Worm (Caenorhabditis elegans): ENCODE results near the gene W10G11.2.

The W10G11.2 gene

ce11 chrII:3518961-3519544 lies 42.4 kb downstream of the W10G11.2 start, which contains the start of gene clec-126 (continued):
- TF ChIP-seq F33H1.4 (GFP tag; IDR thresholded peaks at IDR 0.05) (peak; percentile 42), aptf-2 (GFP tag; conservative IDR thresholded peaks at IDR 0.05) (no peak), attf-6 (GFP tag; IDR thresholded peaks at IDR 0.05) (no peak), dpl-1 (GFP tag; optimal IDR thresholded peaks at IDR 0.05) (peak; percentile 31), madf-3 (GFP tag; IDR thresholded peaks at IDR 0.05) (peak; percentile 16; the same call in 1 of the 2 replicates), ztf-28 (GFP tag; IDR thresholded peaks at IDR 0.05) (0 out of 2 replicates have a peak, but pooled peaks have one; percentile 57), ceh-58 (GFP tag; IDR thresholded peaks at IDR 0.05) (no peak), athp-1 (tag; optimal IDR thresholded peaks at IDR 0.05) (peak; percentile 87), let-526 (GFP tag; IDR thresholded peaks at IDR 0.05) (no peak), sea-2 (GFP tag; IDR thresholded peaks at IDR 0.05) (no peak), hmg-20 (GFP tag; IDR thresholded peaks at IDR 0.05) (0 out of 2 replicates have a peak, but pooled peaks have one; percentile 47), hrde-1 (tag; optimal IDR thresholded peaks at IDR 0.05; ENCODE audit: borderline replicate concordance) (peak; percentile 56), nhr-80 (tag; optimal IDR thresholded peaks at IDR 0.05) (peak; percentile 69), mcd-1 (GFP tag; IDR thresholded peaks at IDR 0.05) (peak; percentile 84), lin-35 (GFP tag; optimal IDR thresholded peaks at IDR 0.05) (peak in 1 of 3 experiments; percentile 58), lsy-27 (tag; optimal IDR thresholded peaks at IDR 0.05; ENCODE audit: borderline replicate concordance, insufficient read depth) (peak; percentile 87), tbx-9 (tag; optimal IDR thresholded peaks at IDR 0.05; ENCODE audit: borderline replicate concordance) (no peak), ceh-40 (GFP tag; IDR thresholded peaks at IDR 0.05) (no peak), ama-1 (optimal IDR thresholded peaks at IDR 0.05) (no peak), ama-1 (GFP tag; optimal IDR thresholded peaks at IDR 0.05) (peak; percentile 30 to 71), ztf-18 (tag; optimal IDR thresholded peaks at IDR 0.05) (peak; percentile 77), dox-1 (GFP tag; IDR thresholded peaks at IDR 0.05) (peak; percentile 89), F23B12.7 (tag; optimal IDR thresholded peaks at IDR 0.05; ENCODE audit: insufficient read depth) (peak; percentile 76), let-607 (tag; optimal IDR thresholded peaks at IDR 0.05) (peak; percentile 11 to 75), F57A8.1 (GFP tag; optimal IDR thresholded peaks at IDR 0.05) (peak; percentile 54), die-1 (tag; optimal IDR thresholded peaks at IDR 0.05) (peak; percentile 87), ceh-79 (tag; optimal IDR thresholded peaks at IDR 0.05) (peak; percentile 49), hlh-12 (tag; optimal IDR thresholded peaks at IDR 0.05) (peak; percentile 29), ceh-100 (GFP tag; IDR thresholded peaks at IDR 0.05) (peak; percentile 49), fkh-3 (tag; optimal IDR thresholded peaks at IDR 0.05) (peak; percentile 42), gei-17 (GFP tag; optimal IDR thresholded peaks at IDR 0.05) (peak; percentile 73), nfya-1 (tag; optimal IDR thresholded peaks at IDR 0.05; ENCODE audit: borderline replicate concordance, insufficient read depth) (no peak), ceh-27 (GFP tag; optimal IDR thresholded peaks at IDR 0.05) (peak; percentile 45), madf-6 (GFP tag; IDR thresholded peaks at IDR 0.05) (peak; percentile 71), lag-1 (GFP tag; IDR thresholded peaks at IDR 0.05) (no peak), hsf-1 (GFP tag; IDR thresholded peaks at IDR 0.05) (0 out of 2 replicates have a peak, but pooled peaks have one; percentile 33), B0035.1 (tag; optimal IDR thresholded peaks at IDR 0.05) (peak; percentile 84), F10E7.11 (tag; optimal IDR thresholded peaks at IDR 0.05) (no peak), sdz-38 (tag; optimal IDR thresholded peaks at IDR 0.05) (no peak), C06A6.2 (GFP tag; conservative IDR thresholded peaks at IDR 0.05) (peak; percentile 50; the same call in 1 of the 2 replicates), egrh-3 (GFP tag; IDR thresholded peaks at IDR 0.05) (peak; percentile 54), ZK185.1 (tag; optimal IDR thresholded peaks at IDR 0.05; ENCODE audit: poor library complexity, severe bottlenecking) (peak; percentile 62), ceh-91 (GFP tag; IDR thresholded peaks at IDR 0.05) (0 out of 2 replicates have a peak, but pooled peaks have one; percentile 29), C17E4.6 (GFP tag; IDR thresholded peaks at IDR 0.05) (0 out of 2 replicates have a peak, but pooled peaks have one; percentile 16), Y67H2A.10 (GFP tag; conservative IDR thresholded peaks at IDR 0.05) (no peak), unc-62 (GFP tag; optimal IDR thresholded peaks at IDR 0.05) (no peak), lir-1 (GFP tag; conservative IDR thresholded peaks at IDR 0.05) (0 out of 2 replicates have a peak, but pooled peaks have one; percentile 49)

All from whole organism, young adult.